Fruit fly (Drosophila melanogaster) whole organism, prepupa: ENCODE measurements around the gene Mip.

Source experiments
- Blimp-1 ChIP-seq: fragments of 200-800 bp; sonication (Bioruptor generic); optimal IDR thresholded peaks from 3 replicates; lab custom pipeline; 2017; ENCODE audit warnings: missing biosample characterization, missing genetic modification characterization, mild to moderate bottlenecking, moderate library complexity, missing genetic modification reagents
- CG10631 ChIP-seq: fragments of 200-800 bp; sonication (Bioruptor generic); optimal IDR thresholded peaks from 2 replicates; lab custom pipeline; 2016; ENCODE audit warnings: missing biosample characterization, missing genetic modification characterization
- CG10669 ChIP-seq: fragments of 200-800 bp; sonication (Bioruptor generic); optimal IDR thresholded peaks from 3 replicates; lab custom pipeline; 2018; ENCODE audit warnings: missing biosample characterization, mild to moderate bottlenecking, missing genetic modification characterization, moderate library complexity
- CG11762 ChIP-seq: fragments of 200-800 bp; sonication (Bioruptor generic); optimal IDR thresholded peaks from 3 replicates; lab custom pipeline; 2016; ENCODE audit warnings: missing biosample characterization, missing genetic modification characterization; ENCODE audit not compliant: insufficient read depth
- CG11902 ChIP-seq: fragments of 200-800 bp; sonication (Bioruptor generic); optimal IDR thresholded peaks from 3 replicates; lab custom pipeline; 2016; ENCODE audit warnings: missing biosample characterization, missing genetic modification characterization
- CG15336 ChIP-seq: fragments of 200-800 bp; sonication (Bioruptor generic); IDR thresholded peaks from 2 replicates; pipeline ENCODE4 v1.3.6; 2022; ENCODE audit warnings: missing biosample characterization, missing genetic modification characterization
- CG1621 ChIP-seq: fragments of 200-800 bp; sonication (Bioruptor generic); optimal IDR thresholded peaks from 3 replicates; lab custom pipeline; 2018; ENCODE audit warnings: missing biosample characterization, mild to moderate bottlenecking, missing genetic modification characterization
- CG3032 ChIP-seq: fragments of 200-800 bp; optimal IDR thresholded peaks from 2 replicates; lab custom pipeline; 2019; ENCODE audit warnings: missing biosample characterization, mild to moderate bottlenecking, missing genetic modification characterization, moderate library complexity
- CG32006 ChIP-seq: fragments of 200-800 bp; sonication (Bioruptor generic); optimal IDR thresholded peaks from 3 replicates; lab custom pipeline; 2017; ENCODE audit warnings: missing biosample characterization, mild to moderate bottlenecking, missing genetic modification characterization
- CG34406 ChIP-seq: fragments of 200-800 bp; sonication (Bioruptor generic); optimal IDR thresholded peaks from 3 replicates; lab custom pipeline; 2016; ENCODE audit warnings: missing biosample characterization, missing genetic modification characterization
- CG3919 ChIP-seq: fragments of 200-800 bp; sonication (Bioruptor generic); optimal IDR thresholded peaks from 3 replicates; lab custom pipeline; 2016; ENCODE audit warnings: missing biosample characterization, missing genetic modification characterization
- CG6792 ChIP-seq: fragments of 200-800 bp; sonication (Bioruptor generic); optimal IDR thresholded peaks from 3 replicates; lab custom pipeline; 2016; ENCODE audit warnings: missing biosample characterization, missing genetic modification characterization
- CG6808 ChIP-seq: fragments of 200-800 bp; sonication (Bioruptor generic); optimal IDR thresholded peaks from 3 replicates; lab custom pipeline; 2017; ENCODE audit warnings: missing biosample characterization, missing genetic modification characterization, mild to moderate bottlenecking, moderate library complexity, missing genetic modification reagents
- CG6854 ChIP-seq: fragments of 200-800 bp; sonication (Bioruptor generic); optimal IDR thresholded peaks from 2 replicates; lab custom pipeline; 2017; ENCODE audit warnings: missing biosample characterization, mild to moderate bottlenecking, missing genetic modification characterization
- CG8119 ChIP-seq: fragments of 200-800 bp; sonication (Bioruptor generic); IDR thresholded peaks from 3 replicates; pipeline ENCODE4 v1.3.6; 2022; ENCODE audit warnings: missing biosample characterization, missing genetic modification characterization
- CG8319 ChIP-seq: fragments of 200-800 bp; sonication (Bioruptor generic); optimal IDR thresholded peaks from 3 replicates; lab custom pipeline; 2016; ENCODE audit warnings: missing biosample characterization, missing genetic modification characterization
- CG8632 ChIP-seq: fragments of 200-800 bp; sonication (Bioruptor generic); optimal IDR thresholded peaks from 3 replicates; lab custom pipeline; 2016; ENCODE audit warnings: missing biosample characterization, missing genetic modification characterization
- CG9139 ChIP-seq: fragments of 200-800 bp; sonication (Bioruptor generic); optimal IDR thresholded peaks from 3 replicates; lab custom pipeline; 2017; ENCODE audit warnings: missing biosample characterization, mild to moderate bottlenecking, missing genetic modification characterization
- Eip75B ChIP-seq: fragments of 200-800 bp; sonication (Bioruptor generic); optimal IDR thresholded peaks from 3 replicates; lab custom pipeline; 2016; ENCODE audit warnings: missing biosample characterization, missing genetic modification characterization
- Eip93F ChIP-seq: fragments of 200-800 bp; sonication (Bioruptor generic); optimal IDR thresholded peaks from 2 replicates; lab custom pipeline; 2016; ENCODE audit warnings: missing biosample characterization, mild to moderate bottlenecking, missing genetic modification characterization
- Ets21C ChIP-seq: fragments of 200-800 bp; sonication (Bioruptor generic); optimal IDR thresholded peaks from 3 replicates; lab custom pipeline; 2016; ENCODE audit warnings: missing biosample characterization, missing genetic modification characterization
- Ets96B ChIP-seq: fragments of 200-800 bp; optimal IDR thresholded peaks from 2 replicates; lab custom pipeline; 2019; ENCODE audit warnings: missing biosample characterization, mild to moderate bottlenecking, missing genetic modification characterization, moderate library complexity
- Hr38 ChIP-seq: sonication (Bioruptor generic); optimal IDR thresholded peaks from 2 replicates; lab custom pipeline; 2016; ENCODE audit warnings: missing biosample characterization, missing genetic modification characterization
- Hr39 ChIP-seq: fragments of 200-800 bp; sonication (Bioruptor generic); optimal IDR thresholded peaks from 2 replicates; lab custom pipeline; 2016; ENCODE audit warnings: missing biosample characterization, missing genetic modification characterization
- Hr4 ChIP-seq: fragments of 200-800 bp; sonication (Bioruptor generic); optimal IDR thresholded peaks from 3 replicates; lab custom pipeline; 2016; ENCODE audit warnings: missing biosample characterization, missing genetic modification characterization
- Sox102F ChIP-seq: fragments of 200-800 bp; sonication (Bioruptor generic); optimal IDR thresholded peaks from 2 replicates; lab custom pipeline; 2016; ENCODE audit warnings: missing biosample characterization, mild to moderate bottlenecking, missing genetic modification characterization
- Sox14 ChIP-seq: fragments of 200-800 bp; sonication (Bioruptor generic); optimal IDR thresholded peaks from 3 replicates; lab custom pipeline; 2016; ENCODE audit warnings: missing biosample characterization, missing genetic modification characterization
- achi ChIP-seq: fragments of 200-800 bp; sonication (Bioruptor generic); optimal IDR thresholded peaks from 3 replicates; lab custom pipeline; 2016; ENCODE audit warnings: missing biosample characterization, missing genetic modification characterization
- dsx ChIP-seq: fragments of 200-800 bp; optimal IDR thresholded peaks from 3 replicates; lab custom pipeline; 2019; ENCODE audit warnings: missing biosample characterization, mild to moderate bottlenecking, missing genetic modification characterization, moderate library complexity; ENCODE audit not compliant: poor library complexity, severe bottlenecking
- esn ChIP-seq: fragments of 200-800 bp; sonication (Bioruptor generic); optimal IDR thresholded peaks from 2 replicates; lab custom pipeline; 2016; ENCODE audit warnings: missing biosample characterization, mild to moderate bottlenecking, missing genetic modification characterization, moderate library complexity
- fkh ChIP-seq: fragments of 200-800 bp; sonication (Bioruptor generic); optimal IDR thresholded peaks from 3 replicates; lab custom pipeline; 2017; ENCODE audit warnings: missing biosample characterization, mild to moderate bottlenecking, missing genetic modification characterization, moderate library complexity
- lz ChIP-seq: fragments of 200-800 bp; sonication (Bioruptor generic); optimal IDR thresholded peaks from 3 replicates; lab custom pipeline; 2016; ENCODE audit warnings: missing biosample characterization, missing genetic modification characterization
- svp ChIP-seq: fragments of 200-800 bp; sonication (Bioruptor generic); peaks from one replicate; lab custom pipeline; 2016; ENCODE audit warnings: missing biosample characterization, missing genetic modification characterization
- topi ChIP-seq: fragments of 200-800 bp; sonication (Bioruptor generic); optimal IDR thresholded peaks from 3 replicates; lab custom pipeline; 2016; ENCODE audit warnings: missing biosample characterization, missing genetic modification characterization
- vri ChIP-seq: fragments of 200-800 bp; sonication (Bioruptor generic); optimal IDR thresholded peaks from 3 replicates; lab custom pipeline; 2016; ENCODE audit warnings: missing biosample characterization, mild to moderate bottlenecking, missing genetic modification characterization

Gene Mip

dm6 chr3L:17361925-17362324 lies 12.5 kb upstream of the Mip start:
- TF ChIP-seq Eip93F (GFP tag; lab: Kevin White, UChicago) (no peak), CG32006 (GFP tag; lab: Kevin White, UChicago) (no peak), CG1621 (tag; lab: Kevin White, UChicago) (no peak), Hr39 (no peak), Ets21C (GFP tag; lab: Kevin White, UChicago) (no peak), dsx (GFP tag; lab: Kevin White, UChicago) (no peak), Eip75B (GFP tag; lab: Kevin White, UChicago) (no peak)

DNA sequence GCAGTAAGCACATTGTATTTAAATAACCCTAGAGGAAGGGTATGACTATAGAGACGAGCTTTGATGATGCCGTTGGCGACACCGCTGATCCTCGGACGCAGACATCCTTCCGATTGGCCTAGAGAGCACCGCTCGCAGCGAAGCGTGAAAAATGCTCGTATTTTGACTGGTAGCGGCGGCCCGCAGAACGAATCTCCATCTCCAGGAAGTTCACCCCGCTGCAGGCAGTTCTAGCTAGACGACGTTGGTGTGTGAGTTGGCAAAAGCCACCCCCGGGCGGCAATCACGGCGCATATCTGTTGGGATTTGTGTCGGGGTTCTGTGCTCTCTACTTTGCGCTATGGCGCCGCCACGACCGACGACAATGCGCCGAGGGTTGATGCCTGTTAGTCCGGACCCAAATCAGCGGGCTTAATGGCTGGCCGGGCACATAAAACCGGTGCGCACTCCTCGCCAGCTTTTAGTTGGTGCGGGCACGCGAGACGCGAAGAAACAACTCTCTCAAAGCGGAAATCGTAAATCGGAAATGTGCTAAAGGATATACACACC lies 9.8 kb upstream of the Mip start, which contains the start of gene tap:
TSS of gene tap (plus strand) at position 458 of the 549 bp plus-strand sequence.
- no peak for TF ChIP-seq CG15336 (GFP tag; lab: Robert Waterston, UW)
- no peak for TF ChIP-seq vri (GFP tag; lab: Kevin White, UChicago)

- no peak for TF ChIP-seq CG10631 (GFP tag; lab: Kevin White, UChicago)
- TF ChIP-seq Ets21C (GFP tag; lab: Kevin White, UChicago) = no peak
- no peak for TF ChIP-seq svp
- no peak for TF ChIP-seq CG3919
- no peak for TF ChIP-seq vri (GFP tag; lab: Kevin White, UChicago)
- TF ChIP-seq Hr4 (GFP tag; lab: Kevin White, UChicago) = no peak
- TF ChIP-seq Sox14 = no peak
- TF ChIP-seq CG32006 (GFP tag; lab: Kevin White, UChicago) = no peak
- no peak for TF ChIP-seq lz (GFP tag; lab: Kevin White, UChicago)
- TF ChIP-seq Eip75B (GFP tag; lab: Kevin White, UChicago) = no peak
- TF ChIP-seq, all 60 proteins: peak for 0
Observed at dm6 chr3L:17358490-17358889, 9.0 kb upstream of the Mip start.

- TF ChIP-seq CG34406 = no peak
- no peak for TF ChIP-seq CG32006 (GFP tag; lab: Kevin White, UChicago)
- TF ChIP-seq CG8632 (GFP tag; lab: Kevin White, UChicago) = no peak
- TF ChIP-seq fkh = no peak
- TF ChIP-seq CG1621 (tag; lab: Kevin White, UChicago) = no peak
- TF ChIP-seq Eip93F (GFP tag; lab: Kevin White, UChicago) = no peak
- no peak for TF ChIP-seq CG6792 (GFP tag; lab: Kevin White, UChicago)
- no peak for TF ChIP-seq CG6854 (GFP tag; lab: Kevin White, UChicago)
- TF ChIP-seq CG10631 (GFP tag; lab: Kevin White, UChicago) = no peak
- TF ChIP-seq CG10669 (GFP tag; lab: Kevin White, UChicago) = no peak
- no peak for TF ChIP-seq CG11762 (GFP tag; lab: Kevin White, UChicago)
- TF ChIP-seq Ets96B (tag; lab: Kevin White, UChicago) = no peak
- no peak for TF ChIP-seq achi (GFP tag; lab: Kevin White, UChicago)
- TF ChIP-seq Blimp-1 (GFP tag; lab: Kevin White, UChicago) = no peak
- TF ChIP-seq topi (GFP tag; lab: Kevin White, UChicago) = no peak
Observed at dm6 chr3L:17357431-17357830, 8.0 kb upstream of the Mip start.

DNA sequence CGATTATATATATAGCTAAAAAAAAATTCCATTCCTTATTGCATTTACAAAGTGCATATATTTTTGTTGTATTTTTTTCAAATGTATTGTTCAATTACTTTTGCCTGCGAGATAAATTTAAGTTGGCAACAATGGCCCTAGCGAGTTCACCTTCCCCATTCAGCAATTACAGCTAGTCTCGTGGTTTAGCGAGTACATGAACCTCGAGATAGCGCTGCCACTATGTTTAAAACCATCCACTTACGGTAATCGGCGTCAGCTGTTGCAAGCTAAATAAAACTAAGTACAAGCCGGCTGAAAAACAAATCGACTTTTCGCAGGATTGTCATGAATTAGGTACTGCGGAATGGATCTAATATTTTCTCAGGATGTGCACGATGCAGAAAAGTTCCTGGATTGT lies 3.3 kb upstream of the Mip start:
- TF ChIP-seq CG3919 (no peak), CG32006 (GFP tag; lab: Kevin White, UChicago) (no peak)
- TF ChIP-seq, all 60 proteins: peak for 0

DNA sequence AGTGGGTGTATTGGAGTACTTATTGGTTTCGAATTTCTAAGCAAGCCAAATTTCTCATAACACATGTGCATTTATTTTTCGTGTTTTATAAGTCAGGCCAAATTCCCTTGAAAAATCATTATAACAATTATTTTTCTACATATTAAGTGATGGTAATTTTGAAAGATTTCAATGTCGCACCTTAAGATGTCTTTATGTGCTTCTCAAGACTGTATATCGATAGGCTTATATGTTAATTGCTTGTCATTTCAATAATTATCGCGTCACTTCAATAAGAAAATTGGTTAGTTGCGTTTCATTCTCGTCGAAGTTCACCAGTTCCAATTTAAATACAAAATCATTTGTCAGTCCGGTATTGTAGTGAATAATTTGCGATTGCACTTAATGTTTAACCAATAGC lies 2.1 kb upstream of the Mip start, which contains the start of gene CG7692:
TSS of gene CG7692 (plus strand) at position 301 of the 400 bp plus-strand sequence.
- TF ChIP-seq CG8119 (GFP tag; lab: Robert Waterston, UW) = no peak
- no peak for TF ChIP-seq CG34406
- TF ChIP-seq CG3032 (tag; lab: Kevin White, UChicago) = no peak
- TF ChIP-seq Hr38 (GFP tag; lab: Kevin White, UChicago) = no peak
- no peak for TF ChIP-seq CG10669 (GFP tag; lab: Kevin White, UChicago)
- no peak for TF ChIP-seq CG8319 (GFP tag; lab: Kevin White, UChicago)
- TF ChIP-seq CG6808 (GFP tag; lab: Kevin White, UChicago) = no peak
- TF ChIP-seq topi (GFP tag; lab: Kevin White, UChicago) = no peak
- TF ChIP-seq CG8632 (GFP tag; lab: Kevin White, UChicago) = no peak
- no peak for TF ChIP-seq CG9139
- TF ChIP-seq esn (GFP tag; lab: Kevin White, UChicago) = no peak
- no peak for TF ChIP-seq CG10631 (GFP tag; lab: Kevin White, UChicago)
- no peak for TF ChIP-seq Hr4 (GFP tag; lab: Kevin White, UChicago)
- no peak for TF ChIP-seq CG11902 (GFP tag; lab: Kevin White, UChicago)
- TF ChIP-seq Sox102F = no peak
